Worm (Caenorhabditis elegans) whole organism, L4/young adult: ENCODE measurements around the gene htrl-1.

Source experiments
- W03F9.2 ChIP-seq: fragments of 150-350 bp; optimal IDR thresholded peaks from 2 replicates; lab custom pipeline; 2014; ENCODE audit warnings: missing biosample characterization, missing genetic modification characterization
- him-1 ChIP-seq: sonication (generic microtip); optimal IDR thresholded peaks from 2 replicates; lab custom pipeline; 2016; ENCODE audit warnings: missing genotype, missing genetic modification reagents, missing genetic modification characterization, missing compliant biosample characterization

DNA sequence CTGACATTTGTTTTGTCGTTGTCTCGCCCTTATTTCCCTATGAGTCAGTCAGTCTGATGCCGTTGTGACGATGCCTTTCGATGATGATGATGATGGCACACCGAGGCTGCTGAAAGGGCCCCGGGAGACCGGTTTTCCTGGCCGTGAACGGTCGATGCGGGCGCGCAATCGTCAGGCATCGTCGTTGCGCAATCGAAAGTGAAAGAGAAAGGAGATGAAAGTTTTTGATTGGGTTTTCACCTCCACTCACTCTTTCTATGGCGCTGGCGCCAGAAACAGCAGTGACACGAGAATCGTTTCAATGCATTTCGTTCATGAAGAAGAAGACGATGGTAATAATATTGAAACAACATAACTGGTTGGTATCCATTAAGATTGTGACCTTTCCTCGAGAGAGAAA, 36.8 kb upstream of the htrl-1 start:
- no peak for TF ChIP-seq him-1
- TF ChIP-seq W03F9.2 (tag; lab: Kevin White, UChicago), result no peak
